Worm (Caenorhabditis elegans): Measurements from ENCODE around the gene ceh-30.

The ceh-30 gene

ce11 chrX:3089894-3090414 is 26.6 kb downstream of the ceh-30 start:
- TF ChIP-seq mbf-1 (tag; optimal IDR thresholded peaks at IDR 0.05) = no peak
- peak; percentile 59 for TF ChIP-seq F13H6.1 (tag; optimal IDR thresholded peaks at IDR 0.05)
- no peak for TF ChIP-seq lin-39 (tag; optimal IDR thresholded peaks at IDR 0.05)
- no peak for TF ChIP-seq peb-1 (tag; optimal IDR thresholded peaks at IDR 0.05)
- peak in 1 of 2 experiments; percentile 56 for TF ChIP-seq lsy-2 (tag; optimal IDR thresholded peaks at IDR 0.05)
- TF ChIP-seq aly-2 (tag; optimal IDR thresholded peaks at IDR 0.05) = no peak
- peak; percentile 11 for TF ChIP-seq crh-2 (tag; optimal IDR thresholded peaks at IDR 0.05)
- peak; percentile 10 for TF ChIP-seq zag-1 (tag; optimal IDR thresholded peaks at IDR 0.05)
- peak; percentile 34 for TF ChIP-seq nhr-25 (tag; optimal IDR thresholded peaks at IDR 0.05)
- peak; percentile 18 for TF ChIP-seq sma-9 (GFP tag; optimal IDR thresholded peaks at IDR 0.05)
- no peak for TF ChIP-seq sma-9 (tag; optimal IDR thresholded peaks at IDR 0.05)
- TF ChIP-seq ztf-4 (tag; optimal IDR thresholded peaks at IDR 0.05) = peak; percentile 21
- TF ChIP-seq mdl-1 (tag; optimal IDR thresholded peaks at IDR 0.05) = peak in 1 of 2 experiments; percentile 6
- TF ChIP-seq elt-3 (tag; optimal IDR thresholded peaks at IDR 0.05) = no peak
- TF ChIP-seq nhr-12 (tag; optimal IDR thresholded peaks at IDR 0.05) = no peak
- TF ChIP-seq gmeb-1 (tag; optimal IDR thresholded peaks at IDR 0.05) = peak; percentile 23
- peak; percentile 63 for TF ChIP-seq blmp-1 (tag; optimal IDR thresholded peaks at IDR 0.05; ENCODE audit: insufficient read depth)
- TF ChIP-seq snpc-4 (tag; optimal IDR thresholded peaks at IDR 0.05) = no peak
- TF ChIP-seq fos-1 (tag; optimal IDR thresholded peaks at IDR 0.05) = peak; percentile 86
- peak; percentile 72 for TF ChIP-seq C34F6.9 (tag; optimal IDR thresholded peaks at IDR 0.05)
- TF ChIP-seq ZK546.5 (tag; optimal IDR thresholded peaks at IDR 0.05) = no peak
- peak; percentile 48 for TF ChIP-seq sma-3 (GFP tag; optimal IDR thresholded peaks at IDR 0.05)
- no peak for TF ChIP-seq unc-55 (GFP tag; optimal IDR thresholded peaks at IDR 0.05)
- no peak for TF ChIP-seq nhr-11 (tag; optimal IDR thresholded peaks at IDR 0.05)
- TF ChIP-seq lin-13 (GFP tag; optimal IDR thresholded peaks at IDR 0.05) = no peak
- no peak for TF ChIP-seq dmd-4 (tag; optimal IDR thresholded peaks at IDR 0.05)
- no peak for TF ChIP-seq mab-5 (tag; optimal IDR thresholded peaks at IDR 0.05)
- peak; percentile 12 for TF ChIP-seq nhr-21 (tag; optimal IDR thresholded peaks at IDR 0.05)
- TF ChIP-seq nhr-129 (tag; optimal IDR thresholded peaks at IDR 0.05) = peak; percentile 78
- peak; percentile 22 for TF ChIP-seq lin-11 (tag; optimal IDR thresholded peaks at IDR 0.05)

- TF ChIP-seq lin-11 (tag; optimal IDR thresholded peaks at IDR 0.05) (no peak), nhr-129 (tag; optimal IDR thresholded peaks at IDR 0.05) (peak; percentile 13)
Observed at ce11 chrX:3091119-3091746, 27.9 kb downstream of the ceh-30 start.

ce11 chrX:3092460-3092859 is 29.1 kb downstream of the ceh-30 start:
- TF ChIP-seq nhr-77 (tag; optimal IDR thresholded peaks at IDR 0.05) (no peak), elt-3 (tag; optimal IDR thresholded peaks at IDR 0.05) (no peak), nhr-129 (tag; optimal IDR thresholded peaks at IDR 0.05) (peak; percentile 33)

- no peak for TF ChIP-seq elt-1 (tag; optimal IDR thresholded peaks at IDR 0.05)
- TF ChIP-seq elt-3 (tag; optimal IDR thresholded peaks at IDR 0.05) = no peak
- TF ChIP-seq snpc-4 (tag; optimal IDR thresholded peaks at IDR 0.05) = no peak
- TF ChIP-seq peb-1 (tag; optimal IDR thresholded peaks at IDR 0.05) = no peak
- TF ChIP-seq dmd-4 (tag; optimal IDR thresholded peaks at IDR 0.05) = no peak
- no peak for TF ChIP-seq nhr-237 (tag; optimal IDR thresholded peaks at IDR 0.05)
- no peak for TF ChIP-seq sem-4 (tag; optimal IDR thresholded peaks at IDR 0.05)
- no peak for TF ChIP-seq sma-3 (GFP tag; optimal IDR thresholded peaks at IDR 0.05)
- no peak for TF ChIP-seq lsy-2 (tag; optimal IDR thresholded peaks at IDR 0.05)
- TF ChIP-seq nhr-21 (tag; optimal IDR thresholded peaks at IDR 0.05) = no peak
- TF ChIP-seq ceh-16 (tag; optimal IDR thresholded peaks at IDR 0.05) = no peak
- no peak for TF ChIP-seq zag-1 (tag; optimal IDR thresholded peaks at IDR 0.05)
- TF ChIP-seq Y55F3AM.14 (GFP tag; optimal IDR thresholded peaks at IDR 0.05) = no peak
- TF ChIP-seq unc-39 (tag; optimal IDR thresholded peaks at IDR 0.05) = no peak
- TF ChIP-seq F13H6.1 (tag; optimal IDR thresholded peaks at IDR 0.05) = no peak
- TF ChIP-seq C34F6.9 (tag; optimal IDR thresholded peaks at IDR 0.05) = no peak
- no peak for TF ChIP-seq ceh-82 (tag; optimal IDR thresholded peaks at IDR 0.05)
- no peak for TF ChIP-seq blmp-1 (tag; optimal IDR thresholded peaks at IDR 0.05; ENCODE audit: insufficient read depth)
Observed at ce11 chrX:3094304-3094703, 30.9 kb downstream of the ceh-30 start, which contains the start of gene wrt-2. Gene wrt-2, minus strand, starts transcription at chrX:3094349.

All from whole organism, L2 larva.